Worm (Caenorhabditis elegans): ENCODE measurements around the gene F48G7.4.

Gene F48G7.4

DNA sequence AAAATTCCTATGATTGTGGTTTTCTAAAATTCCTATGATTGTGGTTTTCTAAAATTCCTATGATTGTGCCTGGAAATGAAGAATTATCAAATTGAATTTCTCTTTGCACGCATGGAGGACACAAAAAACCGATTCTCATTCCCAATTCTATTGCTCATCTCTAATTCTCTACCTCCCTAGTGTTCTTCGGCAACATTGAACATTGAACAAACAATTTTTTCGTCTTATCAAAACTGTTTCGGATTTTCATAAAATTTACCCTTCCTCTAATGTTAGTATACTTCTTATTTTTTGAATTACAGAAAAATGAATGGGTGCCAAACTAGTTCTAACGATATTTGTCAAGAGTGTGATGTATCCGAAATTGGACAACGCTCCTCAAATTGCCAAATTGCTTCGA, 17.0 kb downstream of the F48G7.4 start, which contains the start of gene pals-31:
pals-31 (plus strand) TSS at position 301 of the 400 bp plus-strand sequence.
- TF ChIP-seq nhr-12 (tag; optimal IDR thresholded peaks at IDR 0.05), result no peak
- no peak for TF ChIP-seq aly-2 (tag; optimal IDR thresholded peaks at IDR 0.05)
- TF ChIP-seq ceh-82 (tag; optimal IDR thresholded peaks at IDR 0.05), result no peak
- no peak for TF ChIP-seq ceh-28 (tag; optimal IDR thresholded peaks at IDR 0.05)
- TF ChIP-seq snpc-4 (tag; optimal IDR thresholded peaks at IDR 0.05), result no peak
- no peak for TF ChIP-seq ztf-11 (tag; optimal IDR thresholded peaks at IDR 0.05)
- TF ChIP-seq nhr-28 (tag; optimal IDR thresholded peaks at IDR 0.05), result no peak
- no peak for TF ChIP-seq skn-1 (tag; optimal IDR thresholded peaks at IDR 0.05)
- TF ChIP-seq nhr-23 (tag; optimal IDR thresholded peaks at IDR 0.05), result no peak
- TF ChIP-seq ceh-16 (tag; optimal IDR thresholded peaks at IDR 0.05), result no peak
- TF ChIP-seq pha-4 (tag; optimal IDR thresholded peaks at IDR 0.05), result no peak
- no peak for TF ChIP-seq nhr-77 (tag; optimal IDR thresholded peaks at IDR 0.05)
- no peak for TF ChIP-seq daf-12 (tag; optimal IDR thresholded peaks at IDR 0.05)
- TF ChIP-seq nhr-25 (tag; optimal IDR thresholded peaks at IDR 0.05), result no peak
- TF ChIP-seq unc-62 (GFP tag; optimal IDR thresholded peaks at IDR 0.05), result no peak
- no peak for TF ChIP-seq hmg-11 (tag; optimal IDR thresholded peaks at IDR 0.05)
- TF ChIP-seq nhr-11 (tag; optimal IDR thresholded peaks at IDR 0.05), result no peak
- TF ChIP-seq elt-3 (tag; optimal IDR thresholded peaks at IDR 0.05), result no peak
- no peak for TF ChIP-seq sea-2 (GFP tag; optimal IDR thresholded peaks at IDR 0.05)

DNA sequence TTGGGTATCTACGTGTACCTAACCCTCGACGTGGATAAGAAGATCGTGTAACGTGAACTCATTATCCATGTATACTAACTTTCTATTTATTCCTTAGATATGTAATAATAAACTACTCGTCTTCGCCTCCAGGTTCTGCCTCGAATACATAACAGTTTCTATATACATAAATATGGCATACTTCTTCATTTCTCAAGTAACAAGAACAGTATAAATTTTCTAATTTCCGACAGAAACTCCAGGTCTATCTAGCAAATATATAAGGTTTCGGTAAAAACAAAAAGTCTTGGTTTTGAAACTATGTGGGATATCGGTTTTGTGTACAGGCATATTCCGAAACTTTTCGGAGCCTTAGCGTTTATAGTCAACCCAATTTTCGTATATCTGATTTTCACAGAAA, 19.1 kb downstream of the F48G7.4 start, which contains the start of gene srj-37:
srj-37 (plus strand) TSS at position 301 of the 400 bp plus-strand sequence.
- TF ChIP-seq nhr-12 (tag; optimal IDR thresholded peaks at IDR 0.05), result no peak
- TF ChIP-seq ceh-82 (tag; optimal IDR thresholded peaks at IDR 0.05), result no peak
- no peak for TF ChIP-seq nhr-237 (tag; optimal IDR thresholded peaks at IDR 0.05)
- no peak for TF ChIP-seq elt-2 (tag; optimal IDR thresholded peaks at IDR 0.05)
- TF ChIP-seq R02D3.7 (tag; optimal IDR thresholded peaks at IDR 0.05), result no peak
- TF ChIP-seq ceh-28 (tag; optimal IDR thresholded peaks at IDR 0.05), result no peak
- no peak for TF ChIP-seq daf-12 (tag; optimal IDR thresholded peaks at IDR 0.05)
- no peak for TF ChIP-seq lin-39 (tag; optimal IDR thresholded peaks at IDR 0.05)
- no peak for TF ChIP-seq ZK546.5 (tag; optimal IDR thresholded peaks at IDR 0.05)
- TF ChIP-seq nhr-28 (tag; optimal IDR thresholded peaks at IDR 0.05), result no peak
- no peak for TF ChIP-seq unc-39 (tag; optimal IDR thresholded peaks at IDR 0.05)

DNA sequence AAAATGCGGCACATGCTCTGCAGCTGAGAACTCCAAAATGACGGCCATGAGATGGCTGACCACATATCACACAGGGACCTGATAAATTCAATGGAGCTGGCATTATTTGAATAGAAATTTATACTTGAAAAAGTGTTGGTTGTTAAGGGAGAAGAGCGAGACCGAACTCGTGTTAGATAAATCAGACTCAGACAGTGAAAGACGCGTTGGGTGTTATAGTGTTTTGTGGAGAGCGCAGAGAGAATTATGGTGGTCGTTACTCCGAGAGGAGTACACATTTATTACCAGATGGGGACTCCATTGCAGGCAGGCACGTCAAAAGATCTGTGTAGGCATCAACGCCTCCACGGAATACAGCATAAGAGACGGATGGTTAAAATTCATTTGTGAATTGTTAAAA, 23.5 kb downstream of the F48G7.4 start, which contains the start of gene nhr-190:
nhr-190 (minus strand) TSS at position 175 of the 400 bp plus-strand sequence.
- TF ChIP-seq ceh-28 (tag; optimal IDR thresholded peaks at IDR 0.05), result no peak
- no peak for TF ChIP-seq fos-1 (tag; optimal IDR thresholded peaks at IDR 0.05)
- peak; percentile 17 for TF ChIP-seq lin-39 (tag; optimal IDR thresholded peaks at IDR 0.05)
- TF ChIP-seq ztf-11 (tag; optimal IDR thresholded peaks at IDR 0.05), result no peak
- peak; percentile 29 for TF ChIP-seq egl-5 (tag; optimal IDR thresholded peaks at IDR 0.05)
- TF ChIP-seq pha-4 (tag; optimal IDR thresholded peaks at IDR 0.05), result no peak
- TF ChIP-seq hmg-11 (tag; optimal IDR thresholded peaks at IDR 0.05), result peak; percentile 41
- no peak for TF ChIP-seq jun-1 (tag; optimal IDR thresholded peaks at IDR 0.05)
- TF ChIP-seq unc-39 (tag; optimal IDR thresholded peaks at IDR 0.05), result no peak
- TF ChIP-seq ZK546.5 (tag; optimal IDR thresholded peaks at IDR 0.05), result no peak

DNA sequence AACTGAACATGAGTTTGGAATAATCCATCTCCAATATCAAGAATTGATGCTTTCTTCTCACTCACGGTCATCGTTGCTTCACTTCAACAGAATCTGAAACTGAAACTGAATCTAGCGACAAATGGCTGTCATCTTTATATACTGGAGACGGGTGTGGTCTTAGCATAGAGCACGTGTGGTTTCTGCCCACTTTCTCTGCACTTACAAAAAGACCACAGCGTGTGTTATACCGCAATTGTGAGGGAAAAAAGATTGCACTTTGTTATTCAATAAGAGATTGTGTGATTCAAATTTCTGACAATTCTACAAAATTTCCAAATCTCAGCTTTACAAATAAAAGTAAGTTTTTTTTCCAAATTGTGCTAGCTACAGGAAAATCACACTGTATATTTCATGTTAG, 26.9 kb downstream of the F48G7.4 start, which contains the start of gene F48G7.12:
F48G7.12 (minus strand) TSS at position 101 of the 400 bp plus-strand sequence.
- TF ChIP-seq snpc-4 (tag; optimal IDR thresholded peaks at IDR 0.05) (no peak), pha-4 (tag; optimal IDR thresholded peaks at IDR 0.05) (no peak), unc-62 (GFP tag; optimal IDR thresholded peaks at IDR 0.05) (no peak), daf-12 (tag; optimal IDR thresholded peaks at IDR 0.05) (no peak), unc-39 (tag; optimal IDR thresholded peaks at IDR 0.05) (no peak), nhr-43 (tag; optimal IDR thresholded peaks at IDR 0.05; ENCODE audit: poor library complexity, severe bottlenecking) (no peak), R02D3.7 (tag; optimal IDR thresholded peaks at IDR 0.05) (no peak)

DNA sequence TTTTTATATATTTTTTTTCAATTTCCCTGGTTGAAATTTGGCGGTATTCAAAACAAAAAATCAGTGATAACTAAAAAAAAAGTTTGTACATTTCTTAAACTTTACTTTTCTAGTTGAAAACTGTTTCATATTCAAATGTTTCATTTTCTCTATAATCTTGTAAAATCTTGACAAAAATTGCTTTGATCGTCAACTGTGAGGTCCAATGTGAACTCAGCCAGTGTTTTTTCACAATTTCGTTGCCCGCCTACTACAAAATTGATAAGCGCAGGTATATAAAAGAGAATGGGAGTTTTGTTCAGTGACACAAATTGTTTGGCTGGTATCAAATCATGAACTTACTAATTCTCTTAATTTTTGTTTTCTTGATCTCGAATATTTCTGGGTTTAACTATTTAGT, 27.6 kb downstream of the F48G7.4 start, which contains the start of gene ugt-42:
ugt-42 (plus strand) TSS at position 301 of the 400 bp plus-strand sequence.
- no peak for TF ChIP-seq nhr-12 (tag; optimal IDR thresholded peaks at IDR 0.05)
- TF ChIP-seq pqm-1 (tag; optimal IDR thresholded peaks at IDR 0.05), result no peak
- TF ChIP-seq lin-15B (tag; optimal IDR thresholded peaks at IDR 0.05), result no peak
- TF ChIP-seq nhr-67 (tag; optimal IDR thresholded peaks at IDR 0.05), result no peak
- TF ChIP-seq fos-1 (tag; optimal IDR thresholded peaks at IDR 0.05), result no peak
- no peak for TF ChIP-seq daf-12 (tag; optimal IDR thresholded peaks at IDR 0.05)
- no peak for TF ChIP-seq egl-27 (tag; optimal IDR thresholded peaks at IDR 0.05)
- TF ChIP-seq R02D3.7 (tag; optimal IDR thresholded peaks at IDR 0.05), result no peak
- TF ChIP-seq snpc-4 (tag; optimal IDR thresholded peaks at IDR 0.05), result no peak
- no peak for TF ChIP-seq nhr-77 (tag; optimal IDR thresholded peaks at IDR 0.05)
- no peak for TF ChIP-seq ZK546.5 (tag; optimal IDR thresholded peaks at IDR 0.05)
- TF ChIP-seq zag-1 (tag; optimal IDR thresholded peaks at IDR 0.05), result no peak
- TF ChIP-seq sea-2 (GFP tag; optimal IDR thresholded peaks at IDR 0.05), result no peak
- TF ChIP-seq mdl-1 (tag; optimal IDR thresholded peaks at IDR 0.05), result no peak
- no peak for TF ChIP-seq egl-5 (tag; optimal IDR thresholded peaks at IDR 0.05)
- TF ChIP-seq eor-1 (tag; optimal IDR thresholded peaks at IDR 0.05), result no peak
- TF ChIP-seq nfya-1 (tag; optimal IDR thresholded peaks at IDR 0.05; ENCODE audit: insufficient read depth), result no peak
- no peak for TF ChIP-seq tbx-2 (tag; optimal IDR thresholded peaks at IDR 0.05)
